Fruit fly (Drosophila melanogaster) whole organism: ENCODE results near the gene PIG-F.

Source experiments
- CG8478 ChIP-seq: fragments of >200 bp; optimal IDR thresholded peaks from 2 replicates; lab custom pipeline; 2018; ENCODE audit warnings: inconsistent platforms
- Dll ChIP-seq: fragments of >200 bp; optimal IDR thresholded peaks from 2 replicates; lab custom pipeline; 2017
- EcR ChIP-seq, 2 experiments: fragments of >200 bp; optimal IDR thresholded peaks; 2 replicates each; lab custom pipeline; 2017; ENCODE audit warnings: missing biosample characterization in 2 of 2, missing genetic modification characterization in 2 of 2, missing genetic modification reagents in 2 of 2
- pan ChIP-seq: fragments of >200 bp; optimal IDR thresholded peaks from 2 replicates; lab custom pipeline; 2017

- TF ChIP-seq Dll (lab: Kevin White, UChicago), result no peak
- TF ChIP-seq EcR (GFP tag; optimal IDR thresholded peaks at IDR 0.05; lab: Kevin White, UChicago), result no peak
- TF ChIP-seq pan (lab: Kevin White, UChicago), result no peak
- TF ChIP-seq CG8478 (lab: Kevin White, UChicago), result no peak
These were observed 6.1 kb downstream of the PIG-F start, which contains the start of gene asf1 for dm6 chr3L:19618072-19618958.
